Fruit fly (Drosophila melanogaster) whole organism, embryonic: Measurements from ENCODE around the gene CG15506.

Experiments used
- CG13894 ChIP-seq: fragments of 200-800 bp; sonication (Bioruptor generic); optimal IDR thresholded peaks from 3 replicates; lab custom pipeline; 2018; ENCODE audit warnings: missing biosample characterization, mild to moderate bottlenecking, missing genetic modification characterization, moderate library complexity
- CG32772 ChIP-seq: fragments of 200-800 bp; sonication (Bioruptor generic); IDR thresholded peaks from 2 replicates; pipeline ENCODE4 v1.3.6; 2022; ENCODE audit warnings: missing biosample characterization, missing genetic modification characterization
- ara ChIP-seq: fragments of 200-800 bp; sonication (Bioruptor generic); IDR thresholded peaks from 2 replicates; pipeline ENCODE4 v1.3.6; 2022; ENCODE audit warnings: missing biosample characterization, missing genetic modification characterization
- bigmax ChIP-seq: fragments of 200-800 bp; sonication (Bioruptor generic); optimal IDR thresholded peaks from 2 replicates; lab custom pipeline; 2018; ENCODE audit warnings: missing biosample characterization, mild to moderate bottlenecking, missing genetic modification characterization
- gsb-n ChIP-seq: fragments of 200-800 bp; sonication (Bioruptor generic); optimal IDR thresholded peaks from 3 replicates; lab custom pipeline; 2018; ENCODE audit warnings: missing biosample characterization, mild to moderate bottlenecking, missing genetic modification characterization
- kah ChIP-seq: fragments of 200-800 bp; sonication (Bioruptor generic); optimal IDR thresholded peaks from 2 replicates; lab custom pipeline; 2018; ENCODE audit warnings: missing biosample characterization, mild to moderate bottlenecking, missing genetic modification characterization
- row ChIP-seq: fragments of 200-800 bp; sonication (Bioruptor generic); IDR thresholded peaks from 3 replicates; pipeline ENCODE4 v1.3.6; 2022; ENCODE audit warnings: missing biosample characterization, missing genetic modification characterization

DNA sequence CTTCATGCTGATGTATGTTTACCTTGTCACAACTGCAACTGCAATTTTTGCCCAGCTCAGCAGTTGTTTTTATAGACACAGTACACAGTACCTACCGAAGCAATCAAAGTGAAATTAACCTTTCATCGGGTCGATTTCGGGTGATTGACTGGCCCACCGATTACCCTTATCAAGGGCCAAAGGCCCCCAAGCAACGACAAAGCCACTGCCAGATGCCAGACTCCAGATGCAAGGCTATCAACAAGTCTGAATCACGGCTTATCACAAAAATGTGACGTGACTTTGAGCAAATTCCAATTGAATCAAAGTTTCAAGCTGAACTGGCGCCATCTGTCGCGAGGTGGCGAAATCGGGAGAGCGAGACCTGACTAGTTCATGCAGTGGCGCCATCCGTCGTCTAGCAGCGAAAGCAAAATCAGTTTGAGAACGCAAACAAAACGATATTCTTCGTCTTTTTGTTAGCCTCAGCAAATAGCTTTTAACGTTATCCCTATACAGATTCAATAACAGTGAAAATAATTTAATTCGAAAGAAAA is 1.6 kb upstream of the CG15506 start, which contains the start of gene Obp99b:
- TF ChIP-seq gsb-n (tag; lab: Kevin White, UChicago) (peak; percentile 67), CG32772 (GFP tag; lab: Robert Waterston, UW) (peak; percentile 61), row (GFP tag; lab: Robert Waterston, UW) (peak; percentile 29; the same call in 1 of the 3 replicates), kah (GFP tag; lab: Kevin White, UChicago) (peak; percentile 79), ara (peak; percentile 77), bigmax (peak; percentile 32), CG13894 (tag; lab: Kevin White, UChicago) (no peak)
